Fruit fly (Drosophila melanogaster) whole organism, prepupa: ENCODE data around the gene CG44227.
A peak's percentile ranks its signal among the peaks of the same experiment; 100 is the strongest.

ENCODE experiments used
- Blimp-1 ChIP-seq: fragments of 200-800 bp; sonication (Bioruptor generic); optimal IDR thresholded peaks from 3 replicates; lab custom pipeline; 2017; ENCODE audit warnings: missing biosample characterization, missing genetic modification characterization, mild to moderate bottlenecking, moderate library complexity, missing genetic modification reagents
- CG10631 ChIP-seq: fragments of 200-800 bp; sonication (Bioruptor generic); optimal IDR thresholded peaks from 2 replicates; lab custom pipeline; 2016; ENCODE audit warnings: missing biosample characterization, missing genetic modification characterization
- CG11294 ChIP-seq: fragments of 200-800 bp; sonication (Bioruptor generic); IDR thresholded peaks from 2 replicates; pipeline ENCODE4 v1.3.6; 2022; ENCODE audit warnings: missing biosample characterization, missing genetic modification characterization
- CG11762 ChIP-seq: fragments of 200-800 bp; sonication (Bioruptor generic); optimal IDR thresholded peaks from 3 replicates; lab custom pipeline; 2016; ENCODE audit warnings: missing biosample characterization, missing genetic modification characterization; ENCODE audit not compliant: insufficient read depth
- CG11902 ChIP-seq: fragments of 200-800 bp; sonication (Bioruptor generic); optimal IDR thresholded peaks from 3 replicates; lab custom pipeline; 2016; ENCODE audit warnings: missing biosample characterization, missing genetic modification characterization
- CG15336 ChIP-seq: fragments of 200-800 bp; sonication (Bioruptor generic); IDR thresholded peaks from 2 replicates; pipeline ENCODE4 v1.3.6; 2022; ENCODE audit warnings: missing biosample characterization, missing genetic modification characterization
- CG31627 ChIP-seq: fragments of 200-800 bp; sonication (Bioruptor generic); optimal IDR thresholded peaks from 3 replicates; lab custom pipeline; 2016; ENCODE audit warnings: missing biosample characterization, missing genetic modification characterization
- CG3919 ChIP-seq: fragments of 200-800 bp; sonication (Bioruptor generic); optimal IDR thresholded peaks from 3 replicates; lab custom pipeline; 2016; ENCODE audit warnings: missing biosample characterization, missing genetic modification characterization
- CG4318 ChIP-seq: fragments of 200-800 bp; sonication (Bioruptor generic); optimal IDR thresholded peaks from 3 replicates; lab custom pipeline; 2017; ENCODE audit warnings: missing biosample characterization, mild to moderate bottlenecking, missing genetic modification characterization
- CG6163 ChIP-seq: fragments of 200-800 bp; sonication (Bioruptor generic); IDR thresholded peaks from 3 replicates; pipeline ENCODE4 v1.3.6; 2022; ENCODE audit warnings: missing biosample characterization, missing genetic modification characterization
- CG6276 ChIP-seq: fragments of 200-800 bp; sonication (Bioruptor generic); optimal IDR thresholded peaks from 2 replicates; lab custom pipeline; 2017; ENCODE audit warnings: missing biosample characterization, mild to moderate bottlenecking, missing genetic modification characterization
- CG6808 ChIP-seq: fragments of 200-800 bp; sonication (Bioruptor generic); optimal IDR thresholded peaks from 3 replicates; lab custom pipeline; 2017; ENCODE audit warnings: missing biosample characterization, missing genetic modification characterization, mild to moderate bottlenecking, moderate library complexity, missing genetic modification reagents
- CG8119 ChIP-seq: fragments of 200-800 bp; sonication (Bioruptor generic); IDR thresholded peaks from 3 replicates; pipeline ENCODE4 v1.3.6; 2022; ENCODE audit warnings: missing biosample characterization, missing genetic modification characterization
- CG8319 ChIP-seq: fragments of 200-800 bp; sonication (Bioruptor generic); optimal IDR thresholded peaks from 3 replicates; lab custom pipeline; 2016; ENCODE audit warnings: missing biosample characterization, missing genetic modification characterization
- CG9139 ChIP-seq: fragments of 200-800 bp; sonication (Bioruptor generic); optimal IDR thresholded peaks from 3 replicates; lab custom pipeline; 2017; ENCODE audit warnings: missing biosample characterization, mild to moderate bottlenecking, missing genetic modification characterization
- Eip78C ChIP-seq: fragments of 200-800 bp; sonication (Bioruptor generic); peaks from one replicate; lab custom pipeline; 2016; ENCODE audit warnings: missing biosample characterization, missing genetic modification characterization
- Eip93F ChIP-seq: fragments of 200-800 bp; sonication (Bioruptor generic); optimal IDR thresholded peaks from 2 replicates; lab custom pipeline; 2016; ENCODE audit warnings: missing biosample characterization, mild to moderate bottlenecking, missing genetic modification characterization
- Ets21C ChIP-seq: fragments of 200-800 bp; sonication (Bioruptor generic); optimal IDR thresholded peaks from 3 replicates; lab custom pipeline; 2016; ENCODE audit warnings: missing biosample characterization, missing genetic modification characterization
- Gug ChIP-seq: fragments of 200-800 bp; sonication (Bioruptor generic); IDR thresholded peaks from 2 replicates; pipeline ENCODE4 v1.3.6; 2022; ENCODE audit warnings: missing biosample characterization, missing genetic modification characterization
- Hr38 ChIP-seq: sonication (Bioruptor generic); optimal IDR thresholded peaks from 2 replicates; lab custom pipeline; 2016; ENCODE audit warnings: missing biosample characterization, missing genetic modification characterization
- Hr39 ChIP-seq: fragments of 200-800 bp; sonication (Bioruptor generic); optimal IDR thresholded peaks from 2 replicates; lab custom pipeline; 2016; ENCODE audit warnings: missing biosample characterization, missing genetic modification characterization
- Hr4 ChIP-seq: fragments of 200-800 bp; sonication (Bioruptor generic); optimal IDR thresholded peaks from 3 replicates; lab custom pipeline; 2016; ENCODE audit warnings: missing biosample characterization, missing genetic modification characterization
- Met ChIP-seq: fragments of 200-800 bp; sonication (Bioruptor generic); optimal IDR thresholded peaks from 3 replicates; lab custom pipeline; 2016; ENCODE audit warnings: missing biosample characterization, missing genetic modification characterization
- Smox ChIP-seq: fragments of 200-800 bp; sonication (Bioruptor generic); optimal IDR thresholded peaks from 3 replicates; lab custom pipeline; 2016; ENCODE audit warnings: missing biosample characterization, missing genetic modification characterization
- Sox102F ChIP-seq: fragments of 200-800 bp; sonication (Bioruptor generic); optimal IDR thresholded peaks from 2 replicates; lab custom pipeline; 2016; ENCODE audit warnings: missing biosample characterization, mild to moderate bottlenecking, missing genetic modification characterization
- Sox14 ChIP-seq: fragments of 200-800 bp; sonication (Bioruptor generic); optimal IDR thresholded peaks from 3 replicates; lab custom pipeline; 2016; ENCODE audit warnings: missing biosample characterization, missing genetic modification characterization
- dsx ChIP-seq: fragments of 200-800 bp; optimal IDR thresholded peaks from 3 replicates; lab custom pipeline; 2019; ENCODE audit warnings: missing biosample characterization, mild to moderate bottlenecking, missing genetic modification characterization, moderate library complexity; ENCODE audit not compliant: poor library complexity, severe bottlenecking
- eg ChIP-seq: fragments of 200-800 bp; sonication (Bioruptor generic); IDR thresholded peaks from 3 replicates; pipeline ENCODE4 v1.3.6; 2022; ENCODE audit warnings: missing biosample characterization, missing genetic modification characterization
- esn ChIP-seq: fragments of 200-800 bp; sonication (Bioruptor generic); optimal IDR thresholded peaks from 2 replicates; lab custom pipeline; 2016; ENCODE audit warnings: missing biosample characterization, mild to moderate bottlenecking, missing genetic modification characterization, moderate library complexity
- fd85E ChIP-seq: fragments of 200-800 bp; sonication (Bioruptor generic); optimal IDR thresholded peaks from 3 replicates; lab custom pipeline; 2016; ENCODE audit warnings: missing biosample characterization, missing genetic modification characterization
- fkh ChIP-seq: fragments of 200-800 bp; sonication (Bioruptor generic); optimal IDR thresholded peaks from 3 replicates; lab custom pipeline; 2017; ENCODE audit warnings: missing biosample characterization, mild to moderate bottlenecking, missing genetic modification characterization, moderate library complexity
- lz ChIP-seq: fragments of 200-800 bp; sonication (Bioruptor generic); optimal IDR thresholded peaks from 3 replicates; lab custom pipeline; 2016; ENCODE audit warnings: missing biosample characterization, missing genetic modification characterization
- net ChIP-seq: fragments of 200-800 bp; sonication (Bioruptor generic); optimal IDR thresholded peaks from 3 replicates; lab custom pipeline; 2016; ENCODE audit warnings: missing biosample characterization, missing genetic modification characterization
- pdm3 ChIP-seq: fragments of 200-800 bp; sonication (Bioruptor generic); optimal IDR thresholded peaks from 3 replicates; lab custom pipeline; 2016; ENCODE audit warnings: missing biosample characterization, missing genetic modification characterization
- salr ChIP-seq, 2 experiments: fragments of 200-800 bp; sonication (Bioruptor generic); optimal IDR thresholded peaks; 3 replicates each; lab custom pipeline; 2016 to 2018; ENCODE audit warnings: missing biosample characterization in 2 of 2, missing genetic modification characterization in 2 of 2, mild to moderate bottlenecking in 1 of 2
- spab ChIP-seq: fragments of 200-800 bp; sonication (Bioruptor generic); optimal IDR thresholded peaks from 2 replicates; lab custom pipeline; 2017; ENCODE audit warnings: missing biosample characterization, mild to moderate bottlenecking, missing genetic modification characterization, missing genetic modification reagents
- svp ChIP-seq: fragments of 200-800 bp; sonication (Bioruptor generic); peaks from one replicate; lab custom pipeline; 2016; ENCODE audit warnings: missing biosample characterization, missing genetic modification characterization
- topi ChIP-seq: fragments of 200-800 bp; sonication (Bioruptor generic); optimal IDR thresholded peaks from 3 replicates; lab custom pipeline; 2016; ENCODE audit warnings: missing biosample characterization, missing genetic modification characterization

CG44227 gene

dm6 chr3R:8731597-8732263 lies 46.8 kb upstream of the CG44227 start, which contains the start of the genes M1BP and CG8202 (continued):
- no peak for TF ChIP-seq CG4318 (GFP tag; lab: Kevin White, UChicago)
- no peak for TF ChIP-seq Smox (GFP tag; lab: Kevin White, UChicago)
- peak; percentile 82 for TF ChIP-seq CG11902
- TF ChIP-seq CG31627 (GFP tag; lab: Kevin White, UChicago) = peak; percentile 76
- peak; percentile 93 for TF ChIP-seq CG10631 (GFP tag; lab: Kevin White, UChicago)
- no peak; the same call in 1 of the 3 replicates for TF ChIP-seq CG8119 (GFP tag; lab: Robert Waterston, UW)
- TF ChIP-seq CG9139 (GFP tag; lab: Kevin White, UChicago) = no peak
- peak; percentile 96 for TF ChIP-seq CG11762 (GFP tag; lab: Kevin White, UChicago)
- TF ChIP-seq esn = peak; percentile 91
- peak; percentile 69 for TF ChIP-seq CG15336 (GFP tag; lab: Robert Waterston, UW)
- TF ChIP-seq fd85E (GFP tag; lab: Kevin White, UChicago) = no peak
- TF ChIP-seq Blimp-1 (GFP tag; lab: Kevin White, UChicago) = peak; percentile 77
- no peak for TF ChIP-seq Hr38 (GFP tag; lab: Kevin White, UChicago)
- no peak for TF ChIP-seq Met (GFP tag; lab: Kevin White, UChicago)
- peak; percentile 77 for TF ChIP-seq Hr39 (GFP tag; lab: Kevin White, UChicago)
- TF ChIP-seq eg (GFP tag; lab: Robert Waterston, UW) = no peak; the same call in 2 of the 3 replicates
- TF ChIP-seq Hr4 (GFP tag; lab: Kevin White, UChicago) = no peak
- peak; percentile 81 for TF ChIP-seq lz
- TF ChIP-seq, all 60 proteins: peak for 39

dm6 chr3R:8729542-8729941 lies 44.6 kb upstream of the CG44227 start, which contains the start of gene ranshi:
Gene ranshi (minus strand): TSS chr3R:8729693.
- no peak for TF ChIP-seq Gug (GFP tag; lab: Robert Waterston, UW)
- TF ChIP-seq fkh (GFP tag; lab: Kevin White, UChicago) = no peak
- no peak for TF ChIP-seq salr (GFP tag; optimal IDR thresholded peaks at IDR 0.05; lab: Kevin White, UChicago)
- no peak for TF ChIP-seq CG11762 (GFP tag; lab: Kevin White, UChicago)
- no peak for TF ChIP-seq Sox14 (GFP tag; lab: Kevin White, UChicago)
- no peak for TF ChIP-seq pdm3 (GFP tag; lab: Kevin White, UChicago)
- no peak for TF ChIP-seq CG11294 (GFP tag; lab: Robert Waterston, UW)
- TF ChIP-seq CG8319 = no peak
- no peak for TF ChIP-seq CG6808 (GFP tag; lab: Kevin White, UChicago)
- TF ChIP-seq Sox102F (GFP tag; lab: Kevin White, UChicago) = no peak
- no peak for TF ChIP-seq Ets21C (GFP tag; lab: Kevin White, UChicago)
- TF ChIP-seq Blimp-1 (GFP tag; lab: Kevin White, UChicago) = no peak
- no peak for TF ChIP-seq net
- no peak for TF ChIP-seq spab (GFP tag; lab: Kevin White, UChicago)
- no peak for TF ChIP-seq CG6163 (GFP tag; lab: Robert Waterston, UW)
- no peak for TF ChIP-seq lz
- no peak for TF ChIP-seq topi (GFP tag; lab: Kevin White, UChicago)
- TF ChIP-seq CG6276 = no peak
- no peak for TF ChIP-seq dsx
- TF ChIP-seq Eip93F = no peak

dm6 chr3R:8726632-8727031 lies 41.7 kb upstream of the CG44227 start, which contains the start of gene CG8159:
Gene CG8159 (plus strand): TSS chr3R:8726854.
- no peak for TF ChIP-seq CG15336 (GFP tag; lab: Robert Waterston, UW)
- no peak for TF ChIP-seq lz
- peak; percentile 25 for TF ChIP-seq esn

dm6 chr3R:8725179-8725578 lies 40.2 kb upstream of the CG44227 start, which contains the start of gene ouib:
Gene ouib (plus strand): TSS chr3R:8725479.
- TF ChIP-seq dsx (no peak), CG15336 (GFP tag; lab: Robert Waterston, UW) (no peak), CG3919 (no peak), Eip78C (GFP tag; lab: Kevin White, UChicago) (no peak), svp (GFP tag; lab: Kevin White, UChicago) (no peak)
